Worm (Caenorhabditis elegans) whole organism, L2 larva: ENCODE measurements around the gene nap-1.

Experiments
- blmp-1 ChIP-seq: sonication (generic microtip); optimal IDR thresholded peaks from 2 replicates; lab custom pipeline; 2017; ENCODE audit warnings: missing genetic modification characterization, mild to moderate bottlenecking, missing compliant biosample characterization, antibody characterized with exemption, moderate library complexity; ENCODE audit not compliant: insufficient read depth
- egl-27 ChIP-seq: sonication (generic microtip); optimal IDR thresholded peaks from 3 replicates; lab custom pipeline; 2017; ENCODE audit warnings: missing biosample characterization, missing genetic modification reagents, missing genetic modification characterization
- elt-1 ChIP-seq: fragments of 150-350 bp; optimal IDR thresholded peaks from 2 replicates; lab custom pipeline; 2014; ENCODE audit warnings: missing biosample characterization, missing genetic modification characterization
- lin-39 ChIP-seq: fragments of 150-350 bp; optimal IDR thresholded peaks from 2 replicates; lab custom pipeline; 2014; ENCODE audit warnings: missing biosample characterization, missing genetic modification reagents, missing genetic modification characterization
- nhr-11 ChIP-seq: fragments of 150-350 bp; optimal IDR thresholded peaks from 2 replicates; lab custom pipeline; 2014; ENCODE audit warnings: missing biosample characterization, missing genetic modification characterization

DNA sequence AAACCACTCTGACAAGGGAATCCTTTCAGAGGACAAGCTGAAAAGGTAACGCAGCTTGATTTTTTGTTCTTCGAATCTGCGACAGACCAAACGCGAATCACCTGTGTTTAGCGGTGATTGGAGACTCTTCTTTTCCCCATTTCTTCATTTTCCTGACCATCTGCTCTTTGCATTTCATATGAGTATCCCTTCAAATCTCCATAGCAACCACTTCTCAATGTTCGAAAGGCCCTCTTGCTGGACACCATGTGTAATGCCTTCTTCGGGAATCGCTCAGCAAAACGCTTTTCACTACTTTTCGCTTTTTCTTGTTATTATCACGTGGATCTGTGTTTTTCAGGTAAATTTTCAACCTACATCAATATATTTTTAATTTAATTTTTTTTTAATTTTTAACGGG lies 47.4 kb upstream of the nap-1 start, which contains the start of the genes T26A8.3 and tmem-231:
- TF ChIP-seq elt-1 (no peak), blmp-1 (tag; lab: Kevin White, UChicago) (no peak), egl-27 (tag; lab: Kevin White, UChicago) (no peak), lin-39 (tag; lab: Kevin White, UChicago) (no peak), nhr-11 (tag; lab: Kevin White, UChicago) (no peak)
